Fruit fly (Drosophila melanogaster) whole organism, embryonic: ENCODE results near the gene CG31792.
A peak's percentile ranks its signal among the peaks of the same experiment; 100 is the strongest.

Experiments
- Abd-B ChIP-seq: fragments of 200-800 bp; sonication (Bioruptor generic); optimal IDR thresholded peaks from 2 replicates; lab custom pipeline; 2018; ENCODE audit warnings: missing biosample characterization, mild to moderate bottlenecking, missing genetic modification characterization, moderate library complexity
- Asciz ChIP-seq: fragments of 200-800 bp; sonication (Bioruptor generic); optimal IDR thresholded peaks from 2 replicates; lab custom pipeline; 2017; ENCODE audit warnings: missing biosample characterization, mild to moderate bottlenecking, missing genetic modification characterization, missing genetic modification reagents
- CG10366 ChIP-seq: fragments of 200-800 bp; sonication (Bioruptor generic); IDR thresholded peaks from 2 replicates; pipeline ENCODE4 v1.3.6; 2022; ENCODE audit warnings: missing biosample characterization, missing genetic modification characterization
- CG10565 ChIP-seq: fragments of 200-800 bp; sonication (Bioruptor generic); optimal IDR thresholded peaks from 3 replicates; lab custom pipeline; 2016; ENCODE audit warnings: missing biosample characterization, mild to moderate bottlenecking, missing genetic modification characterization
- CG10654 ChIP-seq: fragments of 200-800 bp; sonication (Bioruptor generic); optimal IDR thresholded peaks from 2 replicates; lab custom pipeline; 2016; ENCODE audit warnings: missing biosample characterization, missing genetic modification characterization
- CG10979 ChIP-seq: fragments of 200-800 bp; sonication (Bioruptor generic); optimal IDR thresholded peaks from 2 replicates; lab custom pipeline; 2018; ENCODE audit warnings: missing biosample characterization, mild to moderate bottlenecking, missing genetic modification characterization, moderate library complexity
- CG11456 ChIP-seq: fragments of 200-800 bp; sonication (Bioruptor generic); IDR thresholded peaks from 3 replicates; pipeline ENCODE4 v1.3.6; 2022; ENCODE audit warnings: missing biosample characterization, missing genetic modification characterization
- CG12236 ChIP-seq: fragments of 200-800 bp; sonication (Bioruptor generic); optimal IDR thresholded peaks from 2 replicates; lab custom pipeline; 2016; ENCODE audit warnings: missing biosample characterization, missing genetic modification characterization
- CG15479 ChIP-seq: fragments of 200-800 bp; sonication (Bioruptor generic); optimal IDR thresholded peaks from 3 replicates; lab custom pipeline; 2019; ENCODE audit warnings: missing biosample characterization, mild to moderate bottlenecking, missing genetic modification characterization, moderate library complexity
- CG16779 ChIP-seq: fragments of 200-800 bp; sonication (Bioruptor generic); IDR thresholded peaks from 2 replicates; pipeline ENCODE4 v1.3.6; 2022; ENCODE audit warnings: missing biosample characterization, missing genetic modification characterization
- CG1832 ChIP-seq: fragments of 200-800 bp; sonication (Bioruptor generic); optimal IDR thresholded peaks from 2 replicates; lab custom pipeline; 2017; ENCODE audit warnings: missing biosample characterization, mild to moderate bottlenecking, missing genetic modification characterization, inconsistent platforms
- CG18764 ChIP-seq: fragments of 200-800 bp; sonication (Bioruptor generic); optimal IDR thresholded peaks from 3 replicates; lab custom pipeline; 2016; ENCODE audit warnings: missing biosample characterization, missing genetic modification characterization
- CG32532 ChIP-seq: fragments of 200-800 bp; sonication (Bioruptor generic); IDR thresholded peaks from 2 replicates; pipeline ENCODE4 v1.3.6; 2022; ENCODE audit warnings: missing biosample characterization, missing genetic modification characterization
- CG33557 ChIP-seq: fragments of 200-800 bp; sonication (Bioruptor generic); optimal IDR thresholded peaks from 2 replicates; lab custom pipeline; 2019; ENCODE audit warnings: missing biosample characterization, mild to moderate bottlenecking, missing genetic modification characterization, moderate library complexity
- CG3847 ChIP-seq: fragments of 200-800 bp; sonication (Bioruptor generic); IDR thresholded peaks from 2 replicates; pipeline ENCODE4 v1.3.6; 2022; ENCODE audit warnings: missing biosample characterization, missing genetic modification characterization
- CG3995 ChIP-seq: fragments of 200-800 bp; sonication (Bioruptor generic); optimal IDR thresholded peaks from 3 replicates; lab custom pipeline; 2016; ENCODE audit warnings: missing biosample characterization, missing genetic modification characterization
- CG6813 ChIP-seq: fragments of 200-800 bp; sonication (Bioruptor generic); optimal IDR thresholded peaks from 2 replicates; lab custom pipeline; 2017; ENCODE audit warnings: missing biosample characterization, missing genetic modification characterization, mild to moderate bottlenecking, moderate library complexity, missing genetic modification reagents
- CG7556 ChIP-seq: fragments of 200-800 bp; sonication (Bioruptor generic); optimal IDR thresholded peaks from 2 replicates; lab custom pipeline; 2017; ENCODE audit warnings: missing biosample characterization, mild to moderate bottlenecking, missing genetic modification characterization
- CG8765 ChIP-seq: fragments of 200-800 bp; sonication (Bioruptor generic); IDR thresholded peaks from 2 replicates; pipeline ENCODE4 v1.3.6; 2022; ENCODE audit warnings: missing biosample characterization, missing genetic modification characterization
- Doc2 ChIP-seq: fragments of 200-800 bp; sonication (Bioruptor generic); IDR thresholded peaks from 2 replicates; pipeline ENCODE4 v1.3.6; 2022; ENCODE audit warnings: missing biosample characterization, missing genetic modification characterization
- E2f1 ChIP-seq: fragments of 200-800 bp; sonication (Bioruptor generic); IDR thresholded peaks from 2 replicates; pipeline ENCODE4 v1.3.6; 2022; ENCODE audit warnings: missing biosample characterization, missing genetic modification characterization
- Hmr ChIP-seq: fragments of 200-800 bp; sonication (Bioruptor generic); optimal IDR thresholded peaks from 3 replicates; lab custom pipeline; 2017; ENCODE audit warnings: mild to moderate bottlenecking, missing biosample characterization, missing genetic modification reagents, missing genetic modification characterization
- Nf-YA ChIP-seq: fragments of 200-800 bp; sonication (Bioruptor generic); IDR thresholded peaks from 2 replicates; pipeline ENCODE4 v1.3.6; 2022; ENCODE audit warnings: missing biosample characterization, missing genetic modification characterization
- ac ChIP-seq: fragments of 200-800 bp; sonication (Bioruptor generic); optimal IDR thresholded peaks from 3 replicates; lab custom pipeline; 2017; ENCODE audit warnings: missing biosample characterization, mild to moderate bottlenecking, missing genetic modification characterization
- ash1 ChIP-seq: fragments of 200-800 bp; sonication (Bioruptor generic); optimal IDR thresholded peaks from 2 replicates; lab custom pipeline; 2018; ENCODE audit warnings: missing biosample characterization, mild to moderate bottlenecking, missing genetic modification characterization
- bbx ChIP-seq: fragments of 200-800 bp; sonication (Bioruptor generic); IDR thresholded peaks from 2 replicates; pipeline ENCODE4 v1.3.6; 2022; ENCODE audit warnings: missing biosample characterization, missing genetic modification characterization; ENCODE audit not compliant: partially characterized antibody
- bsh ChIP-seq, 2 experiments: fragments of 200-800 bp; sonication (Bioruptor generic); optimal IDR thresholded peaks; 2 replicates each; lab custom pipeline; 2017 to 2018; ENCODE audit warnings: mild to moderate bottlenecking in 2 of 2, missing biosample characterization in 2 of 2, missing genetic modification characterization in 2 of 2, moderate library complexity in 1 of 2
- cad ChIP-seq: fragments of >200 bp; optimal IDR thresholded peaks from 2 replicates; lab custom pipeline; 2017; ENCODE audit warnings: missing biosample characterization, missing genetic modification characterization
- ci ChIP-seq: fragments of 200-800 bp; sonication (Bioruptor generic); IDR thresholded peaks from 3 replicates; pipeline ENCODE4 v1.3.6; 2022; ENCODE audit warnings: missing biosample characterization, missing genetic modification characterization
- crc ChIP-seq: fragments of 200-800 bp; sonication (Bioruptor generic); optimal IDR thresholded peaks from 2 replicates; lab custom pipeline; 2016; ENCODE audit warnings: missing biosample characterization, missing genetic modification characterization
- croc ChIP-seq: fragments of 200-800 bp; sonication (Bioruptor generic); conservative IDR thresholded peaks from 3 replicates; pipeline ENCODE4 v1.3.6; 2022; ENCODE audit warnings: missing biosample characterization, missing genetic modification characterization
- dan ChIP-seq: fragments of 200-800 bp; sonication (Bioruptor generic); IDR thresholded peaks from 2 replicates; pipeline ENCODE4 v1.3.6; 2022; ENCODE audit warnings: missing biosample characterization, missing genetic modification characterization
- fd64A ChIP-seq: fragments of 200-800 bp; sonication (Bioruptor generic); optimal IDR thresholded peaks from 3 replicates; lab custom pipeline; 2018; ENCODE audit warnings: missing biosample characterization, mild to moderate bottlenecking, missing genetic modification characterization
- fd96Cb ChIP-seq: fragments of 200-800 bp; sonication (Bioruptor generic); optimal IDR thresholded peaks from 2 replicates; lab custom pipeline; 2018; ENCODE audit warnings: missing biosample characterization, mild to moderate bottlenecking, missing genetic modification characterization, moderate library complexity
- gcm ChIP-seq: fragments of 200-800 bp; sonication (Bioruptor generic); optimal IDR thresholded peaks from 2 replicates; lab custom pipeline; 2019; ENCODE audit warnings: missing biosample characterization, mild to moderate bottlenecking, missing genetic modification characterization, moderate library complexity
- ind ChIP-seq: fragments of 200-800 bp; sonication (Bioruptor generic); optimal IDR thresholded peaks from 3 replicates; lab custom pipeline; 2016; ENCODE audit warnings: missing biosample characterization, missing genetic modification characterization
- lab ChIP-seq: fragments of 200-800 bp; sonication (Bioruptor generic); optimal IDR thresholded peaks from 3 replicates; lab custom pipeline; 2017; ENCODE audit warnings: missing biosample characterization, missing genetic modification characterization, mild to moderate bottlenecking, moderate library complexity, missing genetic modification reagents
- lov ChIP-seq, 2 experiments: fragments of 200-800 bp in 1 of 2; fragments of >200 bp in 1 of 2; sonication (Bioruptor generic) in 1 of 2; IDR thresholded peaks in 1 of 2; optimal IDR thresholded peaks in 1 of 2; 2 replicates in 1 of 2; 3 replicates in 1 of 2; pipeline versions ENCODE4 v1.3.6 to Lab custom; 2017 to 2022; ENCODE audit warnings: missing biosample characterization in 1 of 2, missing genetic modification characterization in 1 of 2
- nom ChIP-seq: fragments of 200-800 bp; sonication (Bioruptor generic); optimal IDR thresholded peaks from 2 replicates; lab custom pipeline; 2017; ENCODE audit warnings: missing biosample characterization, missing genetic modification characterization, mild to moderate bottlenecking, moderate library complexity, missing genetic modification reagents
- org-1 ChIP-seq: fragments of 200-800 bp; sonication (Bioruptor generic); optimal IDR thresholded peaks from 2 replicates; lab custom pipeline; 2017; ENCODE audit warnings: missing biosample characterization, missing genetic modification characterization
- phol ChIP-seq: fragments of 200-800 bp; sonication (Bioruptor generic); optimal IDR thresholded peaks from 3 replicates; lab custom pipeline; 2018; ENCODE audit warnings: missing biosample characterization, mild to moderate bottlenecking, missing genetic modification characterization, moderate library complexity
- slbo ChIP-seq: fragments of 200-800 bp; sonication (Bioruptor generic); IDR thresholded peaks from 2 replicates; pipeline ENCODE4 v1.3.6; 2022; ENCODE audit warnings: missing biosample characterization, missing genetic modification characterization
- stwl ChIP-seq: fragments of 200-800 bp; sonication (Bioruptor generic); optimal IDR thresholded peaks from 3 replicates; lab custom pipeline; 2018; ENCODE audit warnings: missing biosample characterization, mild to moderate bottlenecking, missing genetic modification characterization, moderate library complexity
- tap ChIP-seq: fragments of 200-800 bp; optimal IDR thresholded peaks from 3 replicates; lab custom pipeline; 2019; ENCODE audit warnings: missing biosample characterization, mild to moderate bottlenecking, missing genetic modification characterization, moderate library complexity
- usp ChIP-seq: fragments of >200 bp; optimal IDR thresholded peaks from 2 replicates; lab custom pipeline; 2017; ENCODE audit warnings: missing biosample characterization, missing genetic modification characterization
- wor ChIP-seq: fragments of 200-800 bp; sonication (Bioruptor generic); IDR thresholded peaks from 2 replicates; pipeline ENCODE4 v1.3.6; 2022; ENCODE audit warnings: missing biosample characterization, missing genetic modification characterization
- yki ChIP-seq: fragments of >200 bp; optimal IDR thresholded peaks from 3 replicates; lab custom pipeline; 2018
- zen2 ChIP-seq: fragments of 200-800 bp; sonication (Bioruptor generic); IDR thresholded peaks from 3 replicates; pipeline ENCODE4 v1.3.6; 2022; ENCODE audit warnings: missing biosample characterization, missing genetic modification characterization; ENCODE audit not compliant: partially characterized antibody

CG31792 gene

DNA sequence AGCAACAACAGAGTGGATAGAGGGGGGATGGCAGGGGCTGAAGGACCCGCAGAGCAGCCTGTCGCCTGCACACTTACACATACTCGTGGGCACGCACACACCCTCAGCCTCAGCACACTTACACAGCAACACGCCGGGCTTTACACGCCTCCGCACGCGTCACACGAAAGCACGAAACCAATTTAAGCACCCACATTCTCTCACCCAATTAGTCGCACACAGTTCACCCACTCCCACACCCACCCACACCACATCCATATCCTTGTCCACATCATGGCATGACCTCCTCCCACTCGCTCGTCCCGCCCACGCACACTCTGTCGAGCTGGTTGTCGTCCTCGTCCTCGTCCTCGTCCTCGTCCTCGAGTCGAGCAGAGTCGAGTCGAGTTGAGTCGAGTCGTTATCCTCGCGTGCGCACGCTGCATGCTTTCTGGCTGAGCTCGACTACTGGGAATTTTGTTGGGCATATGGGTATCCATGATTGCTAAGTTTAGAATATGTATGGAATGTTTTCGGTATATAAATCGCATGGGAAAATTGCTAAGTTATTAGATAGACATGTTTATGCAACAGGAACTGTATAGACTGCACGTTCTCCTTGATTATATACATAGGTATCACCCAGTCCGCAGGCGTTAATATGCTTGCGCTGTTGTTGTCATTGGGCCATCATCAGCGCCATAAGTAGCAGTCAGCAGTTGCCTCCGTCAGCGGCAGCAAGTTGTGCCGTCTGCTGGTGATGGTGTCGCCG lies 14.8 kb downstream of the CG31792 start (continued):
- no peak for TF ChIP-seq lov (optimal IDR thresholded peaks at IDR 0.05; lab: Kevin White, UChicago)
- 0 out of 3 replicates have a peak, but pooled peaks have one; percentile 41 for TF ChIP-seq lov (GFP tag; IDR thresholded peaks at IDR 0.05; lab: Robert Waterston, UW)
- TF ChIP-seq ash1 (GFP tag; lab: Kevin White, UChicago): peak; percentile 13
- no peak for TF ChIP-seq CG10565
- no peak for TF ChIP-seq usp (GFP tag; lab: Kevin White, UChicago)
- TF ChIP-seq cad (GFP tag; lab: Kevin White, UChicago): no peak
- TF ChIP-seq CG18764 (GFP tag; lab: Kevin White, UChicago): peak; percentile 37
- TF ChIP-seq ci (GFP tag; lab: Robert Waterston, UW): peak; percentile 91
- TF ChIP-seq fd64A (GFP tag; lab: Kevin White, UChicago): peak; percentile 22
- TF ChIP-seq phol (tag; lab: Kevin White, UChicago): peak; percentile 71
- peak; percentile 25 for TF ChIP-seq CG12236
- TF ChIP-seq ac (GFP tag; lab: Kevin White, UChicago): no peak
- TF ChIP-seq lab: peak; percentile 92
- peak; percentile 74 for TF ChIP-seq wor (GFP tag; lab: Robert Waterston, UW)
- peak; percentile 87 for TF ChIP-seq org-1 (GFP tag; lab: Kevin White, UChicago)
- no peak for TF ChIP-seq dan
- TF ChIP-seq croc (GFP tag; lab: Robert Waterston, UW): peak; percentile 71
- TF ChIP-seq CG16779 (GFP tag; lab: Robert Waterston, UW): peak; percentile 10; the same call in 1 of the 2 replicates
- no peak for TF ChIP-seq stwl
- peak; percentile 85 for TF ChIP-seq CG11456 (GFP tag; lab: Robert Waterston, UW)
- TF ChIP-seq CG3847: peak; percentile 75
- TF ChIP-seq CG32532: peak; percentile 85
- peak; percentile 82 for TF ChIP-seq ind (GFP tag; lab: Kevin White, UChicago)
- peak; percentile 64; the same call in 1 of the 2 replicates for TF ChIP-seq Nf-YA (GFP tag; lab: Robert Waterston, UW)
- TF ChIP-seq fd96Cb (tag; lab: Kevin White, UChicago): peak; percentile 75
- TF ChIP-seq CG10654 (GFP tag; lab: Kevin White, UChicago): peak; percentile 64
- TF ChIP-seq CG8765: peak; percentile 27; the same call in 1 of the 2 replicates
- TF ChIP-seq CG7556 (GFP tag; lab: Kevin White, UChicago): peak; percentile 91
- TF ChIP-seq CG15479 (GFP tag; lab: Kevin White, UChicago): no peak
- TF ChIP-seq CG1832: no peak
- TF ChIP-seq CG3995 (GFP tag; lab: Kevin White, UChicago): no peak
- no peak for TF ChIP-seq yki (lab: Kevin White, UChicago)
- TF ChIP-seq slbo: peak; percentile 93
- peak; percentile 19 for TF ChIP-seq gcm
- TF ChIP-seq Asciz (GFP tag; lab: Kevin White, UChicago): peak; percentile 59
- TF ChIP-seq bsh (GFP tag; optimal IDR thresholded peaks at IDR 0.05; lab: Kevin White, UChicago): peak; percentile 44 to 81
- TF ChIP-seq CG10366 (GFP tag; lab: Robert Waterston, UW): peak; percentile 88
- TF ChIP-seq Doc2 (GFP tag; lab: Robert Waterston, UW): no peak
- TF ChIP-seq crc: peak; percentile 60
- no peak for TF ChIP-seq nom
- peak; percentile 93 for TF ChIP-seq Hmr (GFP tag; lab: Kevin White, UChicago)
- TF ChIP-seq Abd-B (GFP tag; lab: Kevin White, UChicago): peak; percentile 68
- TF ChIP-seq E2f1 (GFP tag; lab: Robert Waterston, UW): peak; percentile 86
- TF ChIP-seq CG33557 (GFP tag; lab: Kevin White, UChicago): no peak
- TF ChIP-seq zen2 (GFP tag; lab: Robert Waterston, UW): 0 out of 3 replicates have a peak, but pooled peaks have one; percentile 23
- peak; percentile 67 for TF ChIP-seq tap (tag; lab: Kevin White, UChicago)
- peak; percentile 75 for TF ChIP-seq CG10979
- TF ChIP-seq CG6813 (GFP tag; lab: Kevin White, UChicago): peak; percentile 70
- TF ChIP-seq bbx (GFP tag; lab: Robert Waterston, UW): no peak
